Worm (Caenorhabditis elegans) whole organism, young adult: ENCODE data around the gene T25B9.2.

Experiments
- B0035.1 ChIP-seq: sonication (generic microtip); optimal IDR thresholded peaks from 2 replicates; lab custom pipeline; 2016; ENCODE audit warnings: missing genetic modification characterization, mild to moderate bottlenecking, missing compliant biosample characterization, missing genotype, missing genetic modification reagents
- fkh-3 ChIP-seq: sonication (generic microtip); optimal IDR thresholded peaks from 2 replicates; lab custom pipeline; 2016; ENCODE audit warnings: mild to moderate bottlenecking, missing genetic modification characterization, missing compliant biosample characterization
- mes-4 ChIP-seq: sonication (generic microtip); optimal IDR thresholded peaks from 2 replicates; lab custom pipeline; 2016; ENCODE audit warnings: missing genotype, missing genetic modification characterization, missing compliant biosample characterization
- nfya-1 ChIP-seq: sonication (generic microtip); optimal IDR thresholded peaks from 2 replicates; lab custom pipeline; 2017; ENCODE audit warnings: antibody characterized with exemption, missing compliant biosample characterization, missing genetic modification characterization, borderline replicate concordance; ENCODE audit not compliant: insufficient read depth

DNA sequence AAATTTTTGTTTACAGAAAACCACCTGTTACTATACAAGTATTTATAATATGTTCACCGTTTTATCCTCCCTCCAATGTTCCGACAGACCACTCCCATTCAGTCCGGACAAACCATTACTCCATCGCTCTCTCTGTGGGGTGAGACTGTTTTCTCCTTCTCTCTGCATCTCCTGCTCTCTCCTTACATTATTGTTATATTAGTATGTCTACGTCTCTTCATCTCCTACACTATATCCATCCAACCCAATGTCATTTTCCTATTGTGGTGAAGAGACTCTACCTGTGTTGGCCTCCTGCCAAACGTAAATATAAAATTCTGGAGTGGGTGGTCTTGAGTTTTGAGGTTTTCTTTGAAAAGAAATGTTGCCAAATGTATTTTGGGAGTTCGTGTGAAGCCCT, 37.0 kb downstream of the T25B9.2 start:
- TF ChIP-seq nfya-1 (tag; lab: Kevin White, UChicago): no peak
- no peak for TF ChIP-seq B0035.1 (tag; lab: Kevin White, UChicago)
- no peak for TF ChIP-seq fkh-3
- TF ChIP-seq mes-4 (tag; lab: Kevin White, UChicago): no peak
